Worm (Caenorhabditis elegans) whole organism, L3 larva: ENCODE data around the gene serp-1.1.

ENCODE experiments used
- ZK546.5 ChIP-seq: sonication (generic microtip); optimal IDR thresholded peaks from 2 replicates; lab custom pipeline; 2017; ENCODE audit warnings: missing biosample characterization, missing genetic modification characterization
- ama-1 ChIP-seq: fragments of 150-350 bp; optimal IDR thresholded peaks from 2 replicates; lab custom pipeline; 2018
- ceh-82 ChIP-seq: fragments of 150-350 bp; optimal IDR thresholded peaks from 2 replicates; lab custom pipeline; 2014; ENCODE audit warnings: missing biosample characterization, missing genetic modification characterization
- daf-12 ChIP-seq: fragments of 150-350 bp; optimal IDR thresholded peaks from 2 replicates; lab custom pipeline; 2014; ENCODE audit warnings: missing biosample characterization, missing genetic modification reagents, missing genetic modification characterization
- egl-27 ChIP-seq: sonication (generic microtip); optimal IDR thresholded peaks from 4 replicates; lab custom pipeline; 2017; ENCODE audit warnings: missing biosample characterization, missing genetic modification reagents, missing genetic modification characterization
- egl-5 ChIP-seq: fragments of 150-350 bp; optimal IDR thresholded peaks from 2 replicates; lab custom pipeline; 2017; ENCODE audit warnings: missing biosample characterization, missing genetic modification reagents, missing genetic modification characterization, inconsistent platforms
- lin-15B ChIP-seq: fragments of 150-350 bp; optimal IDR thresholded peaks from 2 replicates; lab custom pipeline; 2014; ENCODE audit warnings: missing biosample characterization, missing genetic modification characterization
- nhr-11 ChIP-seq: fragments of 150-350 bp; optimal IDR thresholded peaks from 2 replicates; lab custom pipeline; 2014; ENCODE audit warnings: missing biosample characterization, missing genetic modification characterization
- nhr-12 ChIP-seq: fragments of 150-350 bp; optimal IDR thresholded peaks from 2 replicates; lab custom pipeline; 2014; ENCODE audit warnings: missing biosample characterization, missing genetic modification characterization
- nhr-23 ChIP-seq: fragments of 150-350 bp; optimal IDR thresholded peaks from 2 replicates; lab custom pipeline; 2014; ENCODE audit warnings: missing biosample characterization, missing genetic modification reagents, missing genetic modification characterization
- nhr-25 ChIP-seq: sonication (generic microtip); optimal IDR thresholded peaks from 2 replicates; lab custom pipeline; 2017; ENCODE audit warnings: missing biosample characterization, missing genetic modification characterization
- nhr-76 ChIP-seq: fragments of 150-350 bp; sonication (generic microtip); optimal IDR thresholded peaks from 5 replicates; lab custom pipeline; 2014; ENCODE audit warnings: missing biosample characterization, missing genetic modification characterization
- skn-1 ChIP-seq: fragments of 150-350 bp; optimal IDR thresholded peaks from 2 replicates; lab custom pipeline; 2014; ENCODE audit warnings: missing biosample characterization, missing genetic modification characterization

- TF ChIP-seq ZK546.5 (tag; lab: Kevin White, UChicago) (no peak), nhr-12 (tag; lab: Kevin White, UChicago) (no peak), ama-1 (lab: Kevin White, UChicago) (no peak), lin-15B (no peak), nhr-25 (tag; lab: Kevin White, UChicago) (no peak), ceh-82 (tag; lab: Kevin White, UChicago) (no peak), nhr-76 (tag; lab: Kevin White, UChicago) (no peak), skn-1 (tag; lab: Kevin White, UChicago) (no peak), egl-27 (tag; lab: Kevin White, UChicago) (no peak), nhr-23 (tag; lab: Kevin White, UChicago) (no peak), daf-12 (tag; lab: Kevin White, UChicago) (no peak), egl-5 (no peak), nhr-11 (tag; lab: Kevin White, UChicago) (no peak)
These were observed 37.3 kb upstream of the serp-1.1 start, which contains the start of gene Y7A5A.7 for ce11 chrX:15804072-15804471.
